Worm (Caenorhabditis elegans) whole organism, L4 larva: ENCODE data around the gene mre-11.

Experiments used
- D1046.2 ChIP-seq: fragments of 200-800 bp; sonication (Bioruptor generic); IDR thresholded peaks from 2 replicates; pipeline ENCODE4 v1.3.6; 2022; ENCODE audit warnings: missing genetic modification characterization, missing compliant biosample characterization
- F37D6.2 ChIP-seq: sonication (generic microtip); optimal IDR thresholded peaks from 2 replicates; lab custom pipeline; 2016; ENCODE audit warnings: mild to moderate bottlenecking, missing genetic modification characterization, missing compliant biosample characterization
- R02D3.7 ChIP-seq: fragments of 150-350 bp; sonication (generic microtip); optimal IDR thresholded peaks from 3 replicates; lab custom pipeline; 2014; ENCODE audit warnings: missing biosample characterization, missing genetic modification characterization
- T20F7.1 ChIP-seq: fragments of 200-800 bp; sonication (Bioruptor generic); optimal IDR thresholded peaks from 2 replicates; lab custom pipeline; 2018; ENCODE audit warnings: mild to moderate bottlenecking, missing genetic modification characterization, missing compliant biosample characterization
- ZK546.5 ChIP-seq, 2 experiments: sonication (generic microtip); optimal IDR thresholded peaks; 2 replicates each; lab custom pipeline; 2017; ENCODE audit warnings: missing biosample characterization in 2 of 2, missing genetic modification characterization in 2 of 2
- aha-1 ChIP-seq: fragments of 150-350 bp; peaks from one replicate; lab custom pipeline; 2014; ENCODE audit warnings: missing biosample characterization, missing genetic modification characterization
- daf-16 ChIP-seq, 3 experiments: sonication (generic microtip); optimal IDR thresholded peaks; 2 replicates each; lab custom pipeline; 2016 to 2017; ENCODE audit warnings: missing genetic modification characterization in 3 of 3, missing genetic modification reagents in 3 of 3, mild to moderate bottlenecking in 2 of 3, missing compliant biosample characterization in 2 of 3, missing biosample characterization in 1 of 3, moderate library complexity in 1 of 3
- dmd-6 ChIP-seq: fragments of 200-800 bp; sonication (Bioruptor generic); IDR thresholded peaks from 2 replicates; pipeline ENCODE4 v1.3.6; 2022; ENCODE audit warnings: missing genetic modification reagents, missing genetic modification characterization, missing compliant biosample characterization
- dmd-9 ChIP-seq: fragments of 200-800 bp; sonication (Bioruptor generic); IDR thresholded peaks from 2 replicates; pipeline ENCODE4 v1.3.6; 2022; ENCODE audit warnings: missing genetic modification reagents, missing genetic modification characterization, missing compliant biosample characterization
- duxl-1 ChIP-seq: sonication (generic microtip); optimal IDR thresholded peaks from 2 replicates; lab custom pipeline; 2016; ENCODE audit warnings: mild to moderate bottlenecking, missing genetic modification characterization, moderate library complexity, missing compliant biosample characterization; ENCODE audit not compliant: poor library complexity
- dve-1 ChIP-seq: sonication (generic microtip); optimal IDR thresholded peaks from 2 replicates; lab custom pipeline; 2017; ENCODE audit warnings: antibody characterized with exemption, mild to moderate bottlenecking, missing genetic modification characterization, missing compliant biosample characterization; ENCODE audit not compliant: insufficient read depth
- fos-1 ChIP-seq: fragments of 150-350 bp; optimal IDR thresholded peaks from 2 replicates; lab custom pipeline; 2014; ENCODE audit warnings: missing biosample characterization, missing genetic modification characterization
- hlh-11 ChIP-seq: fragments of 200-800 bp; sonication (Bioruptor generic); optimal IDR thresholded peaks from 2 replicates; lab custom pipeline; 2018; ENCODE audit warnings: mild to moderate bottlenecking, missing genetic modification characterization, missing compliant biosample characterization
- hlh-30 ChIP-seq: sonication (generic microtip); optimal IDR thresholded peaks from 2 replicates; lab custom pipeline; 2017; ENCODE audit warnings: antibody characterized with exemption, mild to moderate bottlenecking, missing genetic modification characterization, missing compliant biosample characterization; ENCODE audit not compliant: insufficient read depth
- lin-1 ChIP-seq: fragments of 200-800 bp; sonication (Bioruptor generic); IDR thresholded peaks from 2 replicates; pipeline ENCODE4 v1.3.6; 2022; ENCODE audit warnings: missing genetic modification reagents, missing genetic modification characterization, missing compliant biosample characterization
- lin-39 ChIP-seq: fragments of 150-350 bp; optimal IDR thresholded peaks from 2 replicates; lab custom pipeline; 2014; ENCODE audit warnings: missing biosample characterization, missing genetic modification reagents, missing genetic modification characterization
- lsy-2 ChIP-seq, 2 experiments: fragments of 150-350 bp in 1 of 2; sonication (generic microtip) in 1 of 2; optimal IDR thresholded peaks; 2 replicates each; lab custom pipeline; 2014 to 2017; ENCODE audit warnings: missing biosample characterization in 2 of 2, missing genetic modification characterization in 2 of 2
- mdl-1 ChIP-seq, 2 experiments: fragments of 150-350 bp in 1 of 2; sonication (generic microtip) in 1 of 2; optimal IDR thresholded peaks; 2 replicates each; lab custom pipeline; 2014 to 2017; ENCODE audit warnings: missing biosample characterization in 2 of 2, missing genetic modification characterization in 2 of 2
- mdt-29 ChIP-seq: fragments of 200-800 bp; sonication (Bioruptor generic); IDR thresholded peaks from 2 replicates; pipeline ENCODE4 v1.3.6; 2022; ENCODE audit warnings: missing genetic modification reagents, missing genetic modification characterization, missing compliant biosample characterization
- mep-1 ChIP-seq: fragments of 150-350 bp; sonication (generic microtip); optimal IDR thresholded peaks from 3 replicates; lab custom pipeline; 2014; ENCODE audit warnings: missing biosample characterization, missing genetic modification characterization
- mes-2 ChIP-seq: sonication (generic microtip); optimal IDR thresholded peaks from 2 replicates; lab custom pipeline; 2016; ENCODE audit warnings: missing genotype, mild to moderate bottlenecking, missing genetic modification characterization, missing compliant biosample characterization; ENCODE audit not compliant: poor library complexity, severe bottlenecking
- nhr-11 ChIP-seq: fragments of 150-350 bp; optimal IDR thresholded peaks from 2 replicates; lab custom pipeline; 2014; ENCODE audit warnings: missing biosample characterization, missing genetic modification characterization
- nhr-48 ChIP-seq: sonication (generic microtip); optimal IDR thresholded peaks from 2 replicates; lab custom pipeline; 2016; ENCODE audit warnings: mild to moderate bottlenecking, missing genetic modification characterization, missing compliant biosample characterization
- nhr-6 ChIP-seq: fragments of 150-350 bp; optimal IDR thresholded peaks from 2 replicates; lab custom pipeline; 2014; ENCODE audit warnings: missing biosample characterization, missing genetic modification characterization
- pha-4 ChIP-seq, 2 experiments: fragments of 150-350 bp in 1 of 2; fragments of 200-800 bp in 1 of 2; sonication (Bioruptor generic) in 1 of 2; IDR thresholded peaks in 1 of 2; optimal IDR thresholded peaks in 1 of 2; 2 replicates each; pipeline versions ENCODE4 v1.3.6 to Lab custom; 2014 to 2022; ENCODE audit warnings: missing genetic modification characterization in 2 of 2, missing genetic modification reagents in 2 of 2, missing biosample characterization in 1 of 2, missing compliant biosample characterization in 1 of 2
- rbr-2 ChIP-seq: sonication (generic microtip); optimal IDR thresholded peaks from 2 replicates; lab custom pipeline; 2016; ENCODE audit warnings: missing genotype, missing genetic modification characterization, missing compliant biosample characterization
- snpc-4 ChIP-seq: fragments of 150-350 bp; optimal IDR thresholded peaks from 2 replicates; lab custom pipeline; 2014; ENCODE audit warnings: missing biosample characterization, missing genetic modification characterization
- tag-97 ChIP-seq: fragments of 200-800 bp; sonication (Bioruptor generic); IDR thresholded peaks from 2 replicates; pipeline ENCODE4 v1.3.6; 2022; ENCODE audit warnings: missing genetic modification characterization, missing compliant biosample characterization
- unc-62 ChIP-seq, 3 experiments: fragments of 150-350 bp in 1 of 3; sonication (generic microtip); optimal IDR thresholded peaks in 2 of 3; peaks in 1 of 3; 1 replicate in 1 of 3; 2 replicates in 2 of 3; lab custom pipeline; 2014 to 2017; ENCODE audit warnings: missing biosample characterization in 3 of 3, missing genetic modification characterization in 3 of 3, missing genetic modification reagents in 3 of 3, missing genotype in 1 of 3
- zag-1 ChIP-seq: fragments of 150-350 bp; optimal IDR thresholded peaks from 2 replicates; lab custom pipeline; 2014; ENCODE audit warnings: missing biosample characterization, missing genetic modification characterization

Gene mre-11

ce11 chrV:10725424-10725951, 11.2 kb downstream of the mre-11 start (continued):
- TF ChIP-seq zag-1 (tag; lab: Kevin White, UChicago) (no peak), snpc-4 (tag; lab: Kevin White, UChicago) (no peak), mdt-29 (GFP tag; lab: Robert Waterston, UW) (no peak), dmd-6 (GFP tag; lab: Robert Waterston, UW) (peak; percentile 11; the same call in 1 of the 2 replicates), mes-2 (tag; lab: Kevin White, UChicago) (no peak), R02D3.7 (tag; lab: Kevin White, UChicago) (no peak), tag-97 (no peak), pha-4 (GFP tag; IDR thresholded peaks at IDR 0.05; lab: Robert Waterston, UW) (no peak), pha-4 (tag; optimal IDR thresholded peaks at IDR 0.05; lab: Kevin White, UChicago) (no peak)
- TF ChIP-seq, all 104 proteins: peak for 8

ce11 chrV:10724472-10724871, 12.2 kb downstream of the mre-11 start:
- TF ChIP-seq T20F7.1 (GFP tag; lab: Kevin White, UChicago): no peak
- no peak for TF ChIP-seq fos-1 (tag; lab: Kevin White, UChicago)
- peak; percentile 89 for TF ChIP-seq aha-1 (tag; lab: Kevin White, UChicago)
- peak; percentile 70 for TF ChIP-seq hlh-30 (tag; lab: Kevin White, UChicago)
- no peak for TF ChIP-seq dmd-6 (GFP tag; lab: Robert Waterston, UW)
- TF ChIP-seq ZK546.5 (tag; optimal IDR thresholded peaks at IDR 0.05; lab: Kevin White, UChicago): no peak
- peak; percentile 4 for TF ChIP-seq hlh-11 (tag; lab: Kevin White, UChicago)
- TF ChIP-seq, all 104 proteins: peak for 3

DNA sequence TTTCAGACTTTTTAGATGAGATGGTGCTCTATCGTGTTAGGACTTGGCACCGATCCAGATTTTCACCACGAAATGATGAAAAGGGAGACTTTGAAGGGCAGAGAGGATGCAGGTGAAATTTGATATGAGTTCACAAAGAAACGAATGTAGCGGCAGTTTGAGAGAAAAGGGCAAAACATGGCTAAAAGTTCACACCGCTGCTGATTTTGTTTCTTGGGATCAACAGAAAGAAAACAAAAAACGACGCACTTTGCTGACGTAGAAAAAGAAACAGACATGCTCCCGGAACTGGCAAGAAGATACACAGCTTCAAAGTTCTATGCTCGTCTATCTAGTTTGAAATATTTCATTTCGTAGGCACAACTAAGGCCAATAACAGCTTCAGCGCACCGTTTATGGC, 13.1 kb downstream of the mre-11 start:
- TF ChIP-seq lsy-2 (tag; optimal IDR thresholded peaks at IDR 0.05; lab: Kevin White, UChicago): no peak
- TF ChIP-seq daf-16 (GFP tag; optimal IDR thresholded peaks at IDR 0.05; lab: Kevin White, UChicago): peak in 1 of 2 experiments; percentile 41
- TF ChIP-seq daf-16 (tag; optimal IDR thresholded peaks at IDR 0.05; lab: Kevin White, UChicago): no peak
- TF ChIP-seq unc-62 (GFP tag; optimal IDR thresholded peaks at IDR 0.05 in 1 of 2; lab: Kevin White, UChicago): peak in 1 of 2 experiments; percentile 99
- no peak for TF ChIP-seq unc-62 (tag; optimal IDR thresholded peaks at IDR 0.05; lab: Kevin White, UChicago)
- TF ChIP-seq nhr-11: peak; percentile 34

DNA sequence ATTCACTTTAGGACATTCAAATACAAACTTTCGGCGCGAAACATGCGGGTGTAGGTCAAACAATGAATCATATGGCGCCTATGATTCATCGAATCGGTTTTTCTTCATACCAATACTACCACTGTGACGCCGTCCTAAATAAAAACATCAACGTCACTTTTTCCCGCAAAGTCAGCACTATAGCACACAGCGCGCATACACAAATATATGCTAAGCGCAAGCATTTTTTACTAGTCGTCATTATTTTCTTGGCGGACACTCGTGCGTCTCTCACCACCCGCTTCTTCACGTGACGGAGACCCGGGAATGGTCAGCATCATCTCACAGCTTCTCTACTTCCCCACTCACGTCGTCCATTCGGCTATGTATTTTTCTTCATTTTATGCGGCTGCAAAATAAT, 13.5 kb downstream of the mre-11 start:
- TF ChIP-seq dmd-9: no peak
- peak; percentile 4 for TF ChIP-seq mep-1 (tag; lab: Kevin White, UChicago)
- TF ChIP-seq unc-62 (GFP tag; optimal IDR thresholded peaks at IDR 0.05 in 1 of 2; lab: Kevin White, UChicago): peak in 1 of 2 experiments; percentile 25
- TF ChIP-seq unc-62 (tag; optimal IDR thresholded peaks at IDR 0.05; lab: Kevin White, UChicago): no peak
- TF ChIP-seq rbr-2 (tag; lab: Kevin White, UChicago): peak; percentile 0
- peak; percentile 89 for TF ChIP-seq hlh-30 (tag; lab: Kevin White, UChicago)
- no peak for TF ChIP-seq lin-39
- TF ChIP-seq dmd-6 (GFP tag; lab: Robert Waterston, UW): no peak
- no peak for TF ChIP-seq daf-16 (GFP tag; optimal IDR thresholded peaks at IDR 0.05; lab: Kevin White, UChicago)
- no peak for TF ChIP-seq daf-16 (tag; optimal IDR thresholded peaks at IDR 0.05; lab: Kevin White, UChicago)
- TF ChIP-seq F37D6.2 (tag; lab: Kevin White, UChicago): no peak
- no peak for TF ChIP-seq nhr-48 (tag; lab: Kevin White, UChicago)
- TF ChIP-seq pha-4 (GFP tag; IDR thresholded peaks at IDR 0.05; lab: Robert Waterston, UW): no peak
- TF ChIP-seq pha-4 (tag; optimal IDR thresholded peaks at IDR 0.05; lab: Kevin White, UChicago): peak; percentile 17
- TF ChIP-seq duxl-1 (tag; lab: Kevin White, UChicago): no peak
- TF ChIP-seq mdl-1 (tag; optimal IDR thresholded peaks at IDR 0.05; lab: Kevin White, UChicago): peak in 1 of 2 experiments; percentile 68
- TF ChIP-seq R02D3.7 (tag; lab: Kevin White, UChicago): no peak
- no peak for TF ChIP-seq D1046.2
- TF ChIP-seq lsy-2 (tag; optimal IDR thresholded peaks at IDR 0.05; lab: Kevin White, UChicago): peak in 1 of 2 experiments; percentile 19
- TF ChIP-seq lin-1 (GFP tag; lab: Robert Waterston, UW): no peak
- TF ChIP-seq aha-1 (tag; lab: Kevin White, UChicago): peak; percentile 89
- TF ChIP-seq nhr-6 (tag; lab: Kevin White, UChicago): peak; percentile 30
- peak; percentile 61 for TF ChIP-seq dve-1 (tag; lab: Kevin White, UChicago)
